Worm (Caenorhabditis elegans) whole organism, L2 larva: ENCODE results near the gene cyk-1.

ENCODE experiments used
- F13H6.1 ChIP-seq: sonication (generic microtip); optimal IDR thresholded peaks from 2 replicates; lab custom pipeline; 2016; ENCODE audit warnings: missing genetic modification characterization, missing compliant biosample characterization
- ZK546.5 ChIP-seq: sonication (generic microtip); optimal IDR thresholded peaks from 2 replicates; lab custom pipeline; 2017; ENCODE audit warnings: missing biosample characterization, missing genetic modification characterization
- elt-3 ChIP-seq: sonication (generic microtip); optimal IDR thresholded peaks from 2 replicates; lab custom pipeline; 2017; ENCODE audit warnings: missing biosample characterization, missing genetic modification characterization
- lin-39 ChIP-seq: fragments of 150-350 bp; optimal IDR thresholded peaks from 2 replicates; lab custom pipeline; 2014; ENCODE audit warnings: missing biosample characterization, missing genetic modification reagents, missing genetic modification characterization
- lsy-2 ChIP-seq, 2 experiments: fragments of 150-350 bp in 1 of 2; sonication (generic microtip) in 1 of 2; optimal IDR thresholded peaks; 2 replicates each; lab custom pipeline; 2014 to 2017; ENCODE audit warnings: missing biosample characterization in 2 of 2, missing genetic modification characterization in 2 of 2
- mab-5 ChIP-seq: fragments of 150-350 bp; optimal IDR thresholded peaks from 2 replicates; lab custom pipeline; 2014; ENCODE audit warnings: missing biosample characterization, missing genetic modification characterization
- nhr-23 ChIP-seq: fragments of 150-350 bp; optimal IDR thresholded peaks from 2 replicates; lab custom pipeline; 2014; ENCODE audit warnings: missing biosample characterization, missing genetic modification reagents, missing genetic modification characterization
- snpc-4 ChIP-seq: fragments of 150-350 bp; optimal IDR thresholded peaks from 2 replicates; lab custom pipeline; 2014; ENCODE audit warnings: missing biosample characterization, missing genetic modification characterization
- zag-1 ChIP-seq: fragments of 150-350 bp; optimal IDR thresholded peaks from 2 replicates; lab custom pipeline; 2014; ENCODE audit warnings: missing biosample characterization, missing genetic modification characterization

ce11 chrIII:7078737-7079136 is 49.7 kb upstream of the cyk-1 start, which contains the start of gene ZK418.6:
- TF ChIP-seq lsy-2 (tag; optimal IDR thresholded peaks at IDR 0.05; lab: Kevin White, UChicago) (no peak), F13H6.1 (tag; lab: Kevin White, UChicago) (no peak), mab-5 (no peak), snpc-4 (tag; lab: Kevin White, UChicago) (no peak), zag-1 (no peak), lin-39 (no peak), elt-3 (tag; lab: Kevin White, UChicago) (no peak), nhr-23 (no peak), ZK546.5 (no peak)
